Worm (Caenorhabditis elegans): Measurements from ENCODE around the gene K01A12.3.

K01A12.3 gene

DNA sequence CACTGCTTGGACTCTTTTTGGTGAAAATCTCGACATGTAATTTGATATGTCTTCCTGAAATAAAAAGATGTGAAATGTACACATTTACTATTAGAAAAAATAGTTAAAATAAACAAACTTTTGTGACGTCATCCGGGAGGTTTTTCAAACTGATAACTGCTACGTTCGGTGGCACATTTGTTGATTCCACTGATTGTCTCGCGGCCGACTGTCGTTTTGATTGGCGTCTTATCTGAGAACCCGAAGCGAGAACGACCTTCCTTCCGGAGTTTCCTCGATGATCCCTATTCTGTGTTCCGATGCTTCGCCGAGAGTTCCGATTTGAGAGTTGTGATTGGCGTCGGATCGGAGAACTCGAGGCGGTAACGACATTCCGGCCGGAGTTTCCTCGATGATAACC is 20.8 kb downstream of the K01A12.3 start:
- TF ChIP-seq fos-1 (tag; optimal IDR thresholded peaks at IDR 0.05): peak; percentile 45
- no peak for TF ChIP-seq C34F6.9 (tag; optimal IDR thresholded peaks at IDR 0.05)
- TF ChIP-seq sma-9 (GFP tag; optimal IDR thresholded peaks at IDR 0.05): peak; percentile 16
- TF ChIP-seq sma-9 (tag; optimal IDR thresholded peaks at IDR 0.05): no peak

- TF ChIP-seq alr-1 (tag; optimal IDR thresholded peaks at IDR 0.05) (no peak), nhr-11 (tag; optimal IDR thresholded peaks at IDR 0.05) (no peak), nhr-21 (tag; optimal IDR thresholded peaks at IDR 0.05) (no peak), ama-1 (optimal IDR thresholded peaks at IDR 0.05) (no peak), lin-39 (tag; optimal IDR thresholded peaks at IDR 0.05) (no peak), lsy-2 (tag; optimal IDR thresholded peaks at IDR 0.05) (no peak), gmeb-1 (tag; optimal IDR thresholded peaks at IDR 0.05) (no peak), lin-11 (tag; optimal IDR thresholded peaks at IDR 0.05) (no peak), C34F6.9 (tag; optimal IDR thresholded peaks at IDR 0.05) (no peak), nhr-129 (tag; optimal IDR thresholded peaks at IDR 0.05) (no peak), snpc-4 (tag; optimal IDR thresholded peaks at IDR 0.05) (no peak), ztf-11 (tag; optimal IDR thresholded peaks at IDR 0.05) (no peak)
Measured at ce11 chrX:8602722-8603427, 22.1 kb downstream of the K01A12.3 start.

- TF ChIP-seq peb-1 (tag; optimal IDR thresholded peaks at IDR 0.05): no peak
- TF ChIP-seq ztf-4 (tag; optimal IDR thresholded peaks at IDR 0.05): no peak
- TF ChIP-seq nhr-23 (tag; optimal IDR thresholded peaks at IDR 0.05): no peak
- TF ChIP-seq zag-1 (tag; optimal IDR thresholded peaks at IDR 0.05): no peak
- TF ChIP-seq aly-2 (tag; optimal IDR thresholded peaks at IDR 0.05): no peak
- no peak for TF ChIP-seq crh-2 (tag; optimal IDR thresholded peaks at IDR 0.05)
- TF ChIP-seq lin-11 (tag; optimal IDR thresholded peaks at IDR 0.05): no peak
- TF ChIP-seq mbf-1 (tag; optimal IDR thresholded peaks at IDR 0.05): no peak
- TF ChIP-seq ama-1 (optimal IDR thresholded peaks at IDR 0.05): no peak
- no peak for TF ChIP-seq mab-5 (tag; optimal IDR thresholded peaks at IDR 0.05)
- no peak for TF ChIP-seq nhr-10 (tag; optimal IDR thresholded peaks at IDR 0.05)
- no peak for TF ChIP-seq fos-1 (tag; optimal IDR thresholded peaks at IDR 0.05)
- no peak for TF ChIP-seq sem-4 (tag; optimal IDR thresholded peaks at IDR 0.05)
- no peak for TF ChIP-seq blmp-1 (tag; optimal IDR thresholded peaks at IDR 0.05; ENCODE audit: insufficient read depth)
- no peak for TF ChIP-seq elt-3 (tag; optimal IDR thresholded peaks at IDR 0.05)
- no peak for TF ChIP-seq unc-55 (GFP tag; optimal IDR thresholded peaks at IDR 0.05)
- no peak for TF ChIP-seq nhr-21 (tag; optimal IDR thresholded peaks at IDR 0.05)
- TF ChIP-seq nhr-6 (tag; optimal IDR thresholded peaks at IDR 0.05): no peak
- TF ChIP-seq unc-62 (GFP tag; optimal IDR thresholded peaks at IDR 0.05): no peak
Measured at ce11 chrX:8601235-8601634, 23.8 kb downstream of the K01A12.3 start, which contains the start of gene F18E9.1. Gene F18E9.1 (plus strand): TSS chrX:8601535.

DNA sequence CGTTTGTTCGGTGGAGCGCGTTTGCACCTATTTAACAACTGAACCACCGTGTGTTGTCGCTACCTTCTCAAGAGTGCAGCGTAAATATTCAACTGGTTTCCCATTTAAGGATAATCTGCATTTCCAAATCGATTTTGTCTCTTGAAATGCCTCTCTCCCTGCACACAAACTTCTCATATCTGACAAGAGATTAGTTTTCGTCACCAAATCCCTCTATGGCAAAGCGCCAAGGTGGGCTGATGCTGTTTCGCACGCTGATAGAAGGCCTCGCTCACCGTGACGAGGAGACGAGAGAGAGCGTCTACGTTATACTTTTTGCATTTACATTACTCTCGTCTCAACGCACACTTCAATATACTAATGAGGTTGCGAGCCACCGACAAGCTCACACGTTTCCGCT is 25.3 kb downstream of the K01A12.3 start:
- TF ChIP-seq ztf-11 (tag; optimal IDR thresholded peaks at IDR 0.05) (no peak), elt-1 (tag; optimal IDR thresholded peaks at IDR 0.05) (no peak), sma-9 (GFP tag; optimal IDR thresholded peaks at IDR 0.05) (no peak), sma-9 (tag; optimal IDR thresholded peaks at IDR 0.05) (no peak), mbf-1 (tag; optimal IDR thresholded peaks at IDR 0.05) (no peak), sma-3 (GFP tag; optimal IDR thresholded peaks at IDR 0.05) (no peak), nhr-77 (tag; optimal IDR thresholded peaks at IDR 0.05) (no peak)

ce11 chrX:8598491-8598890 is 26.5 kb downstream of the K01A12.3 start:
- TF ChIP-seq unc-55 (GFP tag; optimal IDR thresholded peaks at IDR 0.05) (no peak), skn-1 (tag; optimal IDR thresholded peaks at IDR 0.05) (no peak), gmeb-1 (tag; optimal IDR thresholded peaks at IDR 0.05) (no peak), mab-5 (tag; optimal IDR thresholded peaks at IDR 0.05) (no peak), nhr-237 (tag; optimal IDR thresholded peaks at IDR 0.05) (no peak), nhr-12 (tag; optimal IDR thresholded peaks at IDR 0.05) (no peak)

Data from whole organism, L2 larva.